Worm (Caenorhabditis elegans): Measurements from ENCODE around the gene ssp-36.

ce11 chrIV:9802711-9803110 lies 36.6 kb upstream of the ssp-36 start, which contains the start of gene fat-3:
- no peak for TF ChIP-seq dao-5 (tag; optimal IDR thresholded peaks at IDR 0.05)
- TF ChIP-seq W03F9.2 (tag; optimal IDR thresholded peaks at IDR 0.05): no peak
- TF ChIP-seq him-1 (tag; optimal IDR thresholded peaks at IDR 0.05): no peak
